Worm (Caenorhabditis elegans): Measurements from ENCODE around the gene ooc-3.

ce11 chrII:11512921-11513320 is 17.8 kb upstream of the ooc-3 start:
- TF ChIP-seq scrt-1 (GFP tag; IDR thresholded peaks at IDR 0.05) = no peak
- TF ChIP-seq tbx-37 (GFP tag; conservative IDR thresholded peaks at IDR 0.05) = no peak
- TF ChIP-seq ama-1 (optimal IDR thresholded peaks at IDR 0.05) = no peak
- TF ChIP-seq hnd-1 (tag; optimal IDR thresholded peaks at IDR 0.05) = no peak
- no peak for TF ChIP-seq sea-1 (GFP tag; conservative IDR thresholded peaks at IDR 0.05)
- no peak for TF ChIP-seq flt-1 (GFP tag; IDR thresholded peaks at IDR 0.05)
- no peak for TF ChIP-seq ceh-13 (GFP tag; optimal IDR thresholded peaks at IDR 0.05)
- no peak for TF ChIP-seq hmg-4 (GFP tag; optimal IDR thresholded peaks at IDR 0.05)
- TF ChIP-seq ets-7 (tag; optimal IDR thresholded peaks at IDR 0.05) = no peak

Measured in whole organism, early embryonic.